Worm (Caenorhabditis elegans): ENCODE measurements around the gene EGAP1.1.
A peak's percentile ranks its signal among the peaks of the same experiment; 100 is the strongest.

The EGAP1.1 gene

DNA sequence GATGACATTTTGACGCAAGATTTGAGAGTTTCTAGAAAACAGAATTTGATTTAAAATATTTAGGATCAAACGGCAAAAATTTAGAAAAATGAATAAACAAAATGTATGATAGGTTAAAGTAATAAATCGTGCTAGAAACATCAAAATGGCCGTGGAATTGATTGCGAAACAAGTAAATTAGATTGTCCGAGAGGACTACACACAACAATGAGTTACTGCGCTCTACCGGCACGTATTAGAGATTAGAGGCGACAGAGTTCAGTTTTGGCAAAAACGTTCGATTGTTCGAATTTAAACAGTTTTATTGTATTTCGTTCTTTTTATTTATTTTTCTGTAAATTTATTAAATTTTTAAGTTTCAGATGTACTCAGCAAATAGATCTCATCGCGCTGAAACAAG lies 11.3 kb downstream of the EGAP1.1 start, which contains the start of the genes dnc-2 and bcl-7:
Gene dnc-2 (minus strand): TSS at position 33 of the 400 bp plus-strand sequence.
Gene bcl-7 (plus strand): TSS at position 363 of the 400 bp plus-strand sequence.
- TF ChIP-seq pha-4 (tag; optimal IDR thresholded peaks at IDR 0.05) = peak; percentile 1
- TF ChIP-seq nhr-2 (tag; optimal IDR thresholded peaks at IDR 0.05) = no peak
- TF ChIP-seq lin-13 (tag; optimal IDR thresholded peaks at IDR 0.05) = peak; percentile 9
- TF ChIP-seq mab-5 (tag; optimal IDR thresholded peaks at IDR 0.05) = no peak
- peak; percentile 4 for TF ChIP-seq mep-1 (tag; optimal IDR thresholded peaks at IDR 0.05)
- peak; percentile 72 for TF ChIP-seq ces-1 (GFP tag; optimal IDR thresholded peaks at IDR 0.05)

DNA sequence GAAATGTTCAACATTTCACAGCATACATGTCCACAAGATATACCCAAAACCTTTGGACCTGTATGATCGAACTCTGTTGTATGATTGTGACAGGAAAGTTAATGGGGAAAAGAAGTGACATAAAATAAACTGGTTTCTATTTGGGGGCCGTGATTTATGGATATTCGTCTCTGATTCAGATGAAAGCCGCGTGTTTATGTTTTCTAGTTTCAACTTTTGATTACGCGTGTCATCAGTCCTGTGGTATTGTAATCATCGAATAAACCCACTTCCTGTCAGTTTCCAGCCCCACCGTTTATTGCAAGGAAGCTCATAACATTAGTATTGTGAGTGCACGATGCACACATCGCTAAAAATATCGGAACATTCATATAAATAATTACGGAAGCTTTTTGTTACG lies 14.8 kb downstream of the EGAP1.1 start:
- TF ChIP-seq nhr-28 (tag; optimal IDR thresholded peaks at IDR 0.05) = no peak
- TF ChIP-seq pha-4 (tag; optimal IDR thresholded peaks at IDR 0.05) = no peak
- TF ChIP-seq lin-32 (GFP tag; optimal IDR thresholded peaks at IDR 0.05) = no peak
- TF ChIP-seq bed-3 (GFP tag; optimal IDR thresholded peaks at IDR 0.05) = no peak
- TF ChIP-seq elt-1 (tag; optimal IDR thresholded peaks at IDR 0.05; ENCODE audit: borderline replicate concordance, insufficient read depth) = no peak
- TF ChIP-seq nhr-76 (tag; optimal IDR thresholded peaks at IDR 0.05) = no peak
- no peak for TF ChIP-seq drap-1 (GFP tag; optimal IDR thresholded peaks at IDR 0.05)
- no peak for TF ChIP-seq elt-3 (tag; optimal IDR thresholded peaks at IDR 0.05)
- TF ChIP-seq snpc-4 (tag; optimal IDR thresholded peaks at IDR 0.05) = no peak
- no peak for TF ChIP-seq nhr-237 (tag; optimal IDR thresholded peaks at IDR 0.05)
- TF ChIP-seq flh-1 (GFP tag; optimal IDR thresholded peaks at IDR 0.05) = no peak
- no peak for TF ChIP-seq sptf-1 (tag; optimal IDR thresholded peaks at IDR 0.05)
- no peak for TF ChIP-seq mep-1 (tag; optimal IDR thresholded peaks at IDR 0.05)
- no peak for TF ChIP-seq M03D4.4 (tag; optimal IDR thresholded peaks at IDR 0.05)
- TF ChIP-seq unc-39 (tag; optimal IDR thresholded peaks at IDR 0.05) = no peak
- no peak for TF ChIP-seq unc-120 (tag; optimal IDR thresholded peaks at IDR 0.05; ENCODE audit: poor library complexity, severe bottlenecking)
- TF ChIP-seq ces-1 (GFP tag; optimal IDR thresholded peaks at IDR 0.05) = no peak
- no peak for TF ChIP-seq nhr-12 (tag; optimal IDR thresholded peaks at IDR 0.05)
- TF ChIP-seq nhr-2 (tag; optimal IDR thresholded peaks at IDR 0.05) = no peak
- TF ChIP-seq cnd-1 (tag; optimal IDR thresholded peaks at IDR 0.05) = no peak

DNA sequence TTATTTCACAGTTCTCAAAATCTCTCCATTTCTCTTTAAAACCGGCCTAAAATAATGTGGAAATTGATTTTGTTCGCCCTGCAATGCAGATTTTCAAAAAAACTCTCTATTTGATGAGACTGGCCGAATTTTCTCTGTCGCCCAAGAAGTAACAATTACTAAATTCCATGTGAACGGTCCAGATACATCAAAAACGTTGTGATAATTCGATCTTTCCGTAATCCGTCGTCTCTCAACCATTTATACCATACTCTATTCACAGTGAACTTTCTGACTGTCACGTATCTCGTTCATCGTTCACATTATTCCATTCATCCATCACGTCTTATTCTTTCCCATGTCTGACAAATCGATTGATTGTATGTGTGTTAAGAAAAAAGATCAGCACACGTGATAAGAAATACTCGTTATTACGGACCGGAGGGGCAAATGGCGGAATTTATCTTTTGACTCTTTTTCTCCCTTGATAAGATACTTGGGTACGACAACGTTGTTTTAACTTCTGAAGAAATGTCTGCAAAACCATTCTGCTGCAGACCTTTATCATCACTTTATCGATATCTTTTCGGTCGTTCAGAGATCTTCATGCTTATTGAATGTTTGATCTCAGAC lies 15.8 kb downstream of the EGAP1.1 start:
- TF ChIP-seq zip-8 (tag; optimal IDR thresholded peaks at IDR 0.05) (no peak), unc-39 (tag; optimal IDR thresholded peaks at IDR 0.05) (no peak), sptf-1 (tag; optimal IDR thresholded peaks at IDR 0.05) (no peak), snpc-4 (tag; optimal IDR thresholded peaks at IDR 0.05) (no peak), lin-13 (tag; optimal IDR thresholded peaks at IDR 0.05) (no peak), blmp-1 (tag; optimal IDR thresholded peaks at IDR 0.05) (no peak), ceh-83 (GFP tag; optimal IDR thresholded peaks at IDR 0.05) (no peak), ceh-39 (tag; optimal IDR thresholded peaks at IDR 0.05) (no peak), nhr-2 (tag; optimal IDR thresholded peaks at IDR 0.05) (no peak), elt-3 (tag; optimal IDR thresholded peaks at IDR 0.05) (no peak), ces-1 (GFP tag; optimal IDR thresholded peaks at IDR 0.05) (no peak), mep-1 (tag; optimal IDR thresholded peaks at IDR 0.05) (no peak), unc-62 (GFP tag; optimal IDR thresholded peaks at IDR 0.05) (no peak), M03D4.4 (tag; optimal IDR thresholded peaks at IDR 0.05) (no peak), elt-1 (tag; optimal IDR thresholded peaks at IDR 0.05; ENCODE audit: borderline replicate concordance, insufficient read depth) (no peak), hlh-1 (tag; optimal IDR thresholded peaks at IDR 0.05) (no peak), mls-2 (tag; optimal IDR thresholded peaks at IDR 0.05) (no peak), lsy-2 (tag; optimal IDR thresholded peaks at IDR 0.05) (no peak)

- TF ChIP-seq pha-4 (tag; optimal IDR thresholded peaks at IDR 0.05) (no peak), mep-1 (tag; optimal IDR thresholded peaks at IDR 0.05) (no peak), nhr-76 (tag; optimal IDR thresholded peaks at IDR 0.05) (no peak), nhr-237 (tag; optimal IDR thresholded peaks at IDR 0.05) (no peak), lin-32 (GFP tag; optimal IDR thresholded peaks at IDR 0.05) (no peak), unc-39 (tag; optimal IDR thresholded peaks at IDR 0.05) (no peak)
Measured at ce11 chrIII:5919799-5920387, 17.1 kb downstream of the EGAP1.1 start, which contains the start of the genes tdo-2 and C28H8.2. tdo-2 (minus strand) TSS chrIII:5919955. C28H8.2 (plus strand) TSS chrIII:5920322.
